Worm (Caenorhabditis elegans): Measurements from ENCODE around the gene clec-179.
A peak's percentile ranks its signal among the peaks of the same experiment; 100 is the strongest.

clec-179 gene

ce11 chrIV:7147722-7148121 lies 36.8 kb downstream of the clec-179 start (continued):
- TF ChIP-seq die-1 (tag; optimal IDR thresholded peaks at IDR 0.05), result no peak
- no peak for TF ChIP-seq mes-4 (tag; optimal IDR thresholded peaks at IDR 0.05)
- no peak for TF ChIP-seq ztf-28 (GFP tag; IDR thresholded peaks at IDR 0.05)
- no peak for TF ChIP-seq ztf-3 (GFP tag; optimal IDR thresholded peaks at IDR 0.05)
- TF ChIP-seq hlh-26 (GFP tag; conservative IDR thresholded peaks at IDR 0.05), result no peak

ce11 chrIV:7144670-7145257 lies 39.7 kb downstream of the clec-179 start, which contains the start of gene hecd-1:
Gene hecd-1, minus strand, starts transcription at chrIV:7144720.
- TF ChIP-seq mcd-1 (GFP tag; IDR thresholded peaks at IDR 0.05), result peak; percentile 35
- TF ChIP-seq let-607 (tag; optimal IDR thresholded peaks at IDR 0.05), result peak in 1 of 2 experiments; percentile 11
- TF ChIP-seq attf-5 (GFP tag; optimal IDR thresholded peaks at IDR 0.05), result peak; percentile 24
- no peak for TF ChIP-seq madf-3 (GFP tag; IDR thresholded peaks at IDR 0.05)
- TF ChIP-seq nhr-120 (GFP tag; IDR thresholded peaks at IDR 0.05), result no peak
- no peak for TF ChIP-seq nhr-27 (tag; optimal IDR thresholded peaks at IDR 0.05)
- TF ChIP-seq T07F8.4 (tag; optimal IDR thresholded peaks at IDR 0.05), result no peak
- no peak for TF ChIP-seq ztf-18 (tag; optimal IDR thresholded peaks at IDR 0.05)
- TF ChIP-seq hlh-12 (tag; optimal IDR thresholded peaks at IDR 0.05), result no peak
- TF ChIP-seq nhr-80 (tag; optimal IDR thresholded peaks at IDR 0.05), result peak; percentile 16
- TF ChIP-seq hrde-1 (tag; optimal IDR thresholded peaks at IDR 0.05; ENCODE audit: borderline replicate concordance), result no peak
- TF ChIP-seq F23B12.7 (tag; optimal IDR thresholded peaks at IDR 0.05; ENCODE audit: insufficient read depth), result peak; percentile 56
- no peak for TF ChIP-seq nhr-90 (tag; optimal IDR thresholded peaks at IDR 0.05)
- TF ChIP-seq lag-1 (GFP tag; IDR thresholded peaks at IDR 0.05), result no peak
- TF ChIP-seq ZK185.1 (tag; optimal IDR thresholded peaks at IDR 0.05; ENCODE audit: poor library complexity, severe bottlenecking), result no peak
- TF ChIP-seq chd-7 (tag; optimal IDR thresholded peaks at IDR 0.05), result no peak
- TF ChIP-seq lin-26 (GFP tag; IDR thresholded peaks at IDR 0.05), result no peak
- no peak for TF ChIP-seq cebp-2 (GFP tag; IDR thresholded peaks at IDR 0.05)

- no peak for TF ChIP-seq nhr-90 (tag; optimal IDR thresholded peaks at IDR 0.05)
- TF ChIP-seq F23B12.7 (tag; optimal IDR thresholded peaks at IDR 0.05; ENCODE audit: insufficient read depth), result no peak
Observed at ce11 chrIV:7139143-7139542, 45.4 kb downstream of the clec-179 start.

- TF ChIP-seq mxl-1 (tag; optimal IDR thresholded peaks at IDR 0.05), result no peak
- 0 out of 2 replicates have a peak, but pooled peaks have one; percentile 15 for TF ChIP-seq nfyb-1 (GFP tag; IDR thresholded peaks at IDR 0.05)
Observed at ce11 chrIV:7133983-7134382, 50.5 kb downstream of the clec-179 start, which contains the start of gene mutd-1. Gene mutd-1, minus strand, starts transcription at chrIV:7134083.
